Fruit fly (Drosophila melanogaster) whole organism, prepupa: ENCODE measurements around the gene Jupiter.

Source experiments
- Blimp-1 ChIP-seq: fragments of 200-800 bp; sonication (Bioruptor generic); optimal IDR thresholded peaks from 3 replicates; lab custom pipeline; 2017; ENCODE audit warnings: missing biosample characterization, missing genetic modification characterization, mild to moderate bottlenecking, moderate library complexity, missing genetic modification reagents
- CG10631 ChIP-seq: fragments of 200-800 bp; sonication (Bioruptor generic); optimal IDR thresholded peaks from 2 replicates; lab custom pipeline; 2016; ENCODE audit warnings: missing biosample characterization, missing genetic modification characterization
- CG10669 ChIP-seq: fragments of 200-800 bp; sonication (Bioruptor generic); optimal IDR thresholded peaks from 3 replicates; lab custom pipeline; 2018; ENCODE audit warnings: missing biosample characterization, mild to moderate bottlenecking, missing genetic modification characterization, moderate library complexity
- CG11294 ChIP-seq: fragments of 200-800 bp; sonication (Bioruptor generic); IDR thresholded peaks from 2 replicates; pipeline ENCODE4 v1.3.6; 2022; ENCODE audit warnings: missing biosample characterization, missing genetic modification characterization
- CG11762 ChIP-seq: fragments of 200-800 bp; sonication (Bioruptor generic); optimal IDR thresholded peaks from 3 replicates; lab custom pipeline; 2016; ENCODE audit warnings: missing biosample characterization, missing genetic modification characterization; ENCODE audit not compliant: insufficient read depth
- CG1621 ChIP-seq: fragments of 200-800 bp; sonication (Bioruptor generic); optimal IDR thresholded peaks from 3 replicates; lab custom pipeline; 2018; ENCODE audit warnings: missing biosample characterization, mild to moderate bottlenecking, missing genetic modification characterization
- CG16779 ChIP-seq: fragments of 200-800 bp; sonication (Bioruptor generic); optimal IDR thresholded peaks from 3 replicates; lab custom pipeline; 2017; ENCODE audit warnings: missing biosample characterization, mild to moderate bottlenecking, missing genetic modification characterization
- CG3032 ChIP-seq: fragments of 200-800 bp; optimal IDR thresholded peaks from 2 replicates; lab custom pipeline; 2019; ENCODE audit warnings: missing biosample characterization, mild to moderate bottlenecking, missing genetic modification characterization, moderate library complexity
- CG31627 ChIP-seq: fragments of 200-800 bp; sonication (Bioruptor generic); optimal IDR thresholded peaks from 3 replicates; lab custom pipeline; 2016; ENCODE audit warnings: missing biosample characterization, missing genetic modification characterization
- CG32006 ChIP-seq: fragments of 200-800 bp; sonication (Bioruptor generic); optimal IDR thresholded peaks from 3 replicates; lab custom pipeline; 2017; ENCODE audit warnings: missing biosample characterization, mild to moderate bottlenecking, missing genetic modification characterization
- CG34406 ChIP-seq: fragments of 200-800 bp; sonication (Bioruptor generic); optimal IDR thresholded peaks from 3 replicates; lab custom pipeline; 2016; ENCODE audit warnings: missing biosample characterization, missing genetic modification characterization
- CG6163 ChIP-seq: fragments of 200-800 bp; sonication (Bioruptor generic); IDR thresholded peaks from 3 replicates; pipeline ENCODE4 v1.3.6; 2022; ENCODE audit warnings: missing biosample characterization, missing genetic modification characterization
- CG6792 ChIP-seq: fragments of 200-800 bp; sonication (Bioruptor generic); optimal IDR thresholded peaks from 3 replicates; lab custom pipeline; 2016; ENCODE audit warnings: missing biosample characterization, missing genetic modification characterization
- CG6808 ChIP-seq: fragments of 200-800 bp; sonication (Bioruptor generic); optimal IDR thresholded peaks from 3 replicates; lab custom pipeline; 2017; ENCODE audit warnings: missing biosample characterization, missing genetic modification characterization, mild to moderate bottlenecking, moderate library complexity, missing genetic modification reagents
- CG6854 ChIP-seq: fragments of 200-800 bp; sonication (Bioruptor generic); optimal IDR thresholded peaks from 2 replicates; lab custom pipeline; 2017; ENCODE audit warnings: missing biosample characterization, mild to moderate bottlenecking, missing genetic modification characterization
- CG7368 ChIP-seq: fragments of 200-800 bp; sonication (Bioruptor generic); optimal IDR thresholded peaks from 3 replicates; lab custom pipeline; 2016; ENCODE audit warnings: missing biosample characterization, missing genetic modification characterization
- CG8119 ChIP-seq: fragments of 200-800 bp; sonication (Bioruptor generic); IDR thresholded peaks from 3 replicates; pipeline ENCODE4 v1.3.6; 2022; ENCODE audit warnings: missing biosample characterization, missing genetic modification characterization
- CG8319 ChIP-seq: fragments of 200-800 bp; sonication (Bioruptor generic); optimal IDR thresholded peaks from 3 replicates; lab custom pipeline; 2016; ENCODE audit warnings: missing biosample characterization, missing genetic modification characterization
- CG8632 ChIP-seq: fragments of 200-800 bp; sonication (Bioruptor generic); optimal IDR thresholded peaks from 3 replicates; lab custom pipeline; 2016; ENCODE audit warnings: missing biosample characterization, missing genetic modification characterization
- CG9139 ChIP-seq: fragments of 200-800 bp; sonication (Bioruptor generic); optimal IDR thresholded peaks from 3 replicates; lab custom pipeline; 2017; ENCODE audit warnings: missing biosample characterization, mild to moderate bottlenecking, missing genetic modification characterization
- Eip75B ChIP-seq: fragments of 200-800 bp; sonication (Bioruptor generic); optimal IDR thresholded peaks from 3 replicates; lab custom pipeline; 2016; ENCODE audit warnings: missing biosample characterization, missing genetic modification characterization
- Eip78C ChIP-seq: fragments of 200-800 bp; sonication (Bioruptor generic); peaks from one replicate; lab custom pipeline; 2016; ENCODE audit warnings: missing biosample characterization, missing genetic modification characterization
- Ets21C ChIP-seq: fragments of 200-800 bp; sonication (Bioruptor generic); optimal IDR thresholded peaks from 3 replicates; lab custom pipeline; 2016; ENCODE audit warnings: missing biosample characterization, missing genetic modification characterization
- Ets96B ChIP-seq: fragments of 200-800 bp; optimal IDR thresholded peaks from 2 replicates; lab custom pipeline; 2019; ENCODE audit warnings: missing biosample characterization, mild to moderate bottlenecking, missing genetic modification characterization, moderate library complexity
- Hr38 ChIP-seq: sonication (Bioruptor generic); optimal IDR thresholded peaks from 2 replicates; lab custom pipeline; 2016; ENCODE audit warnings: missing biosample characterization, missing genetic modification characterization
- Hr4 ChIP-seq: fragments of 200-800 bp; sonication (Bioruptor generic); optimal IDR thresholded peaks from 3 replicates; lab custom pipeline; 2016; ENCODE audit warnings: missing biosample characterization, missing genetic modification characterization
- Lpt ChIP-seq: fragments of 200-800 bp; sonication (Bioruptor generic); optimal IDR thresholded peaks from 3 replicates; lab custom pipeline; 2016; ENCODE audit warnings: missing biosample characterization, missing genetic modification characterization
- Met ChIP-seq: fragments of 200-800 bp; sonication (Bioruptor generic); optimal IDR thresholded peaks from 3 replicates; lab custom pipeline; 2016; ENCODE audit warnings: missing biosample characterization, missing genetic modification characterization
- Smox ChIP-seq: fragments of 200-800 bp; sonication (Bioruptor generic); optimal IDR thresholded peaks from 3 replicates; lab custom pipeline; 2016; ENCODE audit warnings: missing biosample characterization, missing genetic modification characterization
- Sox14 ChIP-seq: fragments of 200-800 bp; sonication (Bioruptor generic); optimal IDR thresholded peaks from 3 replicates; lab custom pipeline; 2016; ENCODE audit warnings: missing biosample characterization, missing genetic modification characterization
- Sox15 ChIP-seq: fragments of 200-800 bp; sonication (Bioruptor generic); optimal IDR thresholded peaks from 3 replicates; lab custom pipeline; 2016; ENCODE audit warnings: missing biosample characterization, missing genetic modification characterization
- acj6 ChIP-seq: fragments of 200-800 bp; sonication (Bioruptor generic); optimal IDR thresholded peaks from 3 replicates; lab custom pipeline; 2016; ENCODE audit warnings: missing biosample characterization, missing genetic modification characterization
- dac ChIP-seq: fragments of 200-800 bp; sonication (Bioruptor generic); optimal IDR thresholded peaks from 2 replicates; lab custom pipeline; 2017; ENCODE audit warnings: missing biosample characterization, mild to moderate bottlenecking, missing genetic modification characterization
- dsx ChIP-seq: fragments of 200-800 bp; optimal IDR thresholded peaks from 3 replicates; lab custom pipeline; 2019; ENCODE audit warnings: missing biosample characterization, mild to moderate bottlenecking, missing genetic modification characterization, moderate library complexity; ENCODE audit not compliant: poor library complexity, severe bottlenecking
- eg ChIP-seq: fragments of 200-800 bp; sonication (Bioruptor generic); IDR thresholded peaks from 3 replicates; pipeline ENCODE4 v1.3.6; 2022; ENCODE audit warnings: missing biosample characterization, missing genetic modification characterization
- esn ChIP-seq: fragments of 200-800 bp; sonication (Bioruptor generic); optimal IDR thresholded peaks from 2 replicates; lab custom pipeline; 2016; ENCODE audit warnings: missing biosample characterization, mild to moderate bottlenecking, missing genetic modification characterization, moderate library complexity
- fd59A ChIP-seq: fragments of 200-800 bp; sonication (Bioruptor generic); optimal IDR thresholded peaks from 2 replicates; lab custom pipeline; 2017; ENCODE audit warnings: missing biosample characterization, mild to moderate bottlenecking, missing genetic modification characterization, missing genetic modification reagents
- fd85E ChIP-seq: fragments of 200-800 bp; sonication (Bioruptor generic); optimal IDR thresholded peaks from 3 replicates; lab custom pipeline; 2016; ENCODE audit warnings: missing biosample characterization, missing genetic modification characterization
- lz ChIP-seq: fragments of 200-800 bp; sonication (Bioruptor generic); optimal IDR thresholded peaks from 3 replicates; lab custom pipeline; 2016; ENCODE audit warnings: missing biosample characterization, missing genetic modification characterization
- net ChIP-seq: fragments of 200-800 bp; sonication (Bioruptor generic); optimal IDR thresholded peaks from 3 replicates; lab custom pipeline; 2016; ENCODE audit warnings: missing biosample characterization, missing genetic modification characterization
- salr ChIP-seq, 2 experiments: fragments of 200-800 bp; sonication (Bioruptor generic); optimal IDR thresholded peaks; 3 replicates each; lab custom pipeline; 2016 to 2018; ENCODE audit warnings: missing biosample characterization in 2 of 2, missing genetic modification characterization in 2 of 2, mild to moderate bottlenecking in 1 of 2
- spab ChIP-seq: fragments of 200-800 bp; sonication (Bioruptor generic); optimal IDR thresholded peaks from 2 replicates; lab custom pipeline; 2017; ENCODE audit warnings: missing biosample characterization, mild to moderate bottlenecking, missing genetic modification characterization, missing genetic modification reagents
- ss ChIP-seq, 2 experiments: fragments of 200-800 bp; sonication (Bioruptor generic); optimal IDR thresholded peaks; 2 replicates in 1 of 2; 3 replicates in 1 of 2; lab custom pipeline; 2017 to 2018; ENCODE audit warnings: mild to moderate bottlenecking in 2 of 2, missing biosample characterization in 2 of 2, missing genetic modification characterization in 2 of 2, moderate library complexity in 1 of 2
- svp ChIP-seq: fragments of 200-800 bp; sonication (Bioruptor generic); peaks from one replicate; lab custom pipeline; 2016; ENCODE audit warnings: missing biosample characterization, missing genetic modification characterization
- vri ChIP-seq: fragments of 200-800 bp; sonication (Bioruptor generic); optimal IDR thresholded peaks from 3 replicates; lab custom pipeline; 2016; ENCODE audit warnings: missing biosample characterization, mild to moderate bottlenecking, missing genetic modification characterization

Gene Jupiter

DNA sequence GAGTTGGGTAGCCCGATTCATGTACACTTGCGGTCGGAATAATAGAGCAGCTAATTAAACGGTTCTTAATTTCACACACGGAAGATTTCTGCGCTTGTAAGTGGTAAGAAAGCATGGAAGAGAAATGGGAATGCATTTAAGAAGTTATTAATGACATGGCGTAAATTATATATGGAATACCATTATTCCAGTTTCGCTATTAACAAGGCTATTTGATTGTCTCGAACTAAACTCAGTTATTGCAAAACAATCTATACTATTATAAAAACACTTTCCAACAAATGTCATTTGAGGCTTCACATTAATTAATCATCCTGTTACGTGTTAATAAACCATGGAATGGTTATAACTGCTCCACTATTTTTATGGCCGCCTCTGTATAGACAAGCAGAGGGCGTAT lies 3.5 kb downstream of the Jupiter start (continued):
- peak; percentile 4 for TF ChIP-seq Smox (GFP tag; lab: Kevin White, UChicago)
- peak; percentile 71 for TF ChIP-seq CG32006 (GFP tag; lab: Kevin White, UChicago)
- TF ChIP-seq CG11762 (GFP tag; lab: Kevin White, UChicago), result peak; percentile 34
- peak; percentile 20 for TF ChIP-seq fd59A

DNA sequence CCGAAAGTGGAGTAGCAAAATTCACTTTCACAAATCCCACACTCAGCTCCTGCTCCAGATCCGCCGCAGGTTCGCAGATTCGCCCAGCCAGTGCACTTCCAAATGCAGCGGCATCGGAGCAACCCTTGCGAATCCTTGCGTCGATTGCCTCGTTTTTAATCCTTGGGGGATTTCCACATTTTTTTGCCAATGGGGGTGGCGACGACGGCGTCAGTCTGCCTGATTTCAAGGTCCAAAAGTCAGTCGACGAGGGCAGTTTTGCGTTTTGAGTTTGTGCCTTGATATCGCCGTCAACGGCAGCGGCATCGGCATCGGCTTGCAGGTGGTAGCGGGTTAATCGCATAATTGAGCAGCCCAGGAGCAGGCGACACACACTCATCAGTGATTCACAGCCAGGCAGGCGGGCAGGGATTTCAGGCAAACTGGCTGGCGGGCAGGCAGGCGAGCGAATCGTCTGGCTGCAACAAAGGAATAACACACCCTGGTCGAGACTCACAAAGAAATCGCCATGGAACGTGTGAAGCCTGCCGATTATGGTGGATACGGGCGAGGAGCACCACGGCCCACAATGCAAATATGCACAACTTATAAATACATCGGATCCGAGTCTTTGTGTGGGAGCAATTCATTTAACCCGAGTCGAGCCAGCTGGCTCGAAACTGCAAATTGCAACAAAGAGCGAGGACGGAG lies 4.1 kb downstream of the Jupiter start:
- TF ChIP-seq dsx (GFP tag; lab: Kevin White, UChicago) (peak; percentile 29), CG1621 (peak; percentile 43), svp (GFP tag; lab: Kevin White, UChicago) (peak; percentile 67), CG16779 (no peak), fd59A (no peak), eg (GFP tag; lab: Robert Waterston, UW) (no peak), dac (no peak), Eip78C (GFP tag; lab: Kevin White, UChicago) (peak; percentile 66), CG6808 (GFP tag; lab: Kevin White, UChicago) (peak; percentile 3), Sox14 (peak; percentile 76), CG6854 (GFP tag; lab: Kevin White, UChicago) (peak; percentile 1), ss (GFP tag; optimal IDR thresholded peaks at IDR 0.05; lab: Kevin White, UChicago) (peak in 1 of 2 experiments; percentile 57), acj6 (GFP tag; lab: Kevin White, UChicago) (no peak)
- TF ChIP-seq, all 60 proteins: peak for 8

- TF ChIP-seq Lpt (GFP tag; lab: Kevin White, UChicago) (no peak), CG11762 (GFP tag; lab: Kevin White, UChicago) (no peak), CG8119 (GFP tag; lab: Robert Waterston, UW) (no peak), CG3032 (tag; lab: Kevin White, UChicago) (peak; percentile 28), Smox (GFP tag; lab: Kevin White, UChicago) (peak; percentile 52), CG34406 (GFP tag; lab: Kevin White, UChicago) (peak; percentile 58), CG8319 (GFP tag; lab: Kevin White, UChicago) (peak; percentile 40), CG8632 (GFP tag; lab: Kevin White, UChicago) (peak; percentile 8), fd85E (GFP tag; lab: Kevin White, UChicago) (peak; percentile 42), fd59A (no peak), CG6163 (GFP tag; lab: Robert Waterston, UW) (0 out of 3 replicates have a peak, but pooled peaks have one; percentile 43), dac (no peak), Eip75B (GFP tag; lab: Kevin White, UChicago) (peak; percentile 56), spab (GFP tag; lab: Kevin White, UChicago) (peak; percentile 22), CG16779 (no peak), Blimp-1 (GFP tag; lab: Kevin White, UChicago) (peak; percentile 5), salr (GFP tag; optimal IDR thresholded peaks at IDR 0.05; lab: Kevin White, UChicago) (no peak), lz (peak; percentile 63), CG11294 (GFP tag; lab: Robert Waterston, UW) (no peak; the same call in 1 of the 2 replicates), Sox15 (GFP tag; lab: Kevin White, UChicago) (peak; percentile 5), Met (GFP tag; lab: Kevin White, UChicago) (peak; percentile 61), CG31627 (peak; percentile 50), Hr38 (GFP tag; lab: Kevin White, UChicago) (no peak), esn (GFP tag; lab: Kevin White, UChicago) (peak; percentile 62), Hr4 (GFP tag; lab: Kevin White, UChicago) (peak; percentile 25), Sox14 (peak; percentile 39), acj6 (GFP tag; lab: Kevin White, UChicago) (peak; percentile 23), CG6792 (GFP tag; lab: Kevin White, UChicago) (peak; percentile 30), net (GFP tag; lab: Kevin White, UChicago) (no peak), Ets21C (GFP tag; lab: Kevin White, UChicago) (peak; percentile 26), eg (GFP tag; lab: Robert Waterston, UW) (0 out of 3 replicates have a peak, but pooled peaks have one; percentile 44), CG10669 (GFP tag; lab: Kevin White, UChicago) (peak; percentile 52), vri (GFP tag; lab: Kevin White, UChicago) (peak; percentile 49), Ets96B (tag; lab: Kevin White, UChicago) (peak; percentile 52), ss (GFP tag; optimal IDR thresholded peaks at IDR 0.05; lab: Kevin White, UChicago) (peak; percentile 6 to 55), CG9139 (GFP tag; lab: Kevin White, UChicago) (no peak), CG10631 (GFP tag; lab: Kevin White, UChicago) (peak; percentile 7), CG7368 (GFP tag; lab: Kevin White, UChicago) (peak; percentile 42), Eip78C (GFP tag; lab: Kevin White, UChicago) (peak; percentile 82)
Measured at dm6 chr3R:11614507-11614906, 5.2 kb downstream of the Jupiter start.
